Fruit fly (Drosophila melanogaster) Kc167 (cell line): Measurements from ENCODE around the gene CG3176.
"Not testable (repeated sequence)": the region's sequence is repeated elsewhere in the genome, so short reads cannot be mapped to it uniquely, and the experiment has no call there.

Experiments
- Myc ChIP-seq: fragments of >200 bp; optimal IDR thresholded peaks from 2 replicates; lab custom pipeline; 2017; ENCODE audit warnings: missing external identifiers
- Sin3A ChIP-seq: fragments of >200 bp; optimal IDR thresholded peaks from 2 replicates; lab custom pipeline; 2018; ENCODE audit warnings: missing external identifiers
- h ChIP-seq: fragments of >200 bp; optimal IDR thresholded peaks from 3 replicates; lab custom pipeline; 2018; ENCODE audit warnings: missing external identifiers
- insv ChIP-seq: fragments of >200 bp; optimal IDR thresholded peaks from 3 replicates; lab custom pipeline; 2018; ENCODE audit warnings: missing external identifiers
- psq ChIP-seq: fragments of >200 bp; optimal IDR thresholded peaks from 2 replicates; lab custom pipeline; 2017; ENCODE audit warnings: missing external identifiers
- ttk ChIP-seq: sonication (Bioruptor generic); optimal IDR thresholded peaks from 2 replicates; lab custom pipeline; 2017; ENCODE audit warnings: missing external identifiers

The CG3176 gene

DNA sequence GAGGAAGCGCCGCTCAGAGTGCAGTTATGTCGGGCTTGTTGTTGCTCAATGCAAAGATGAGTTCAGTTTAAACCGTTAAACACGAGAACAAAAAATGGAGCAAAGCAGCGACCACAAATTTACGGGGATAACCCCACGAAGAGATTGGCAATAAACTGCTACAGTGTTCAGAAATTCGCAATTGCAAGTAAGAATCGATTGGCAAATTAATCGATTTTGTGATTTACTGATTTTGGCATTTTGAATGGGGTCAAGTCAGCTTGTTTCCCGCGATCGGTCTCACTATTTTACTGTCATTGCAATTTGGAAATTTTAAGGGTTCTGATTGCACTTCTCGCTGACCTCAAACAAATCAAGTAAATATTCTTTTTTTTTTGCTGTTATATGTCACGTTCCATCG, at the start of gene CG3176:
TSS of gene CG3176 (plus strand) at position 221 of the 400 bp plus-strand sequence.
- not testable (repeated sequence) for TF ChIP-seq ttk, psq, Myc (lab: Kevin White, UChicago)

DNA sequence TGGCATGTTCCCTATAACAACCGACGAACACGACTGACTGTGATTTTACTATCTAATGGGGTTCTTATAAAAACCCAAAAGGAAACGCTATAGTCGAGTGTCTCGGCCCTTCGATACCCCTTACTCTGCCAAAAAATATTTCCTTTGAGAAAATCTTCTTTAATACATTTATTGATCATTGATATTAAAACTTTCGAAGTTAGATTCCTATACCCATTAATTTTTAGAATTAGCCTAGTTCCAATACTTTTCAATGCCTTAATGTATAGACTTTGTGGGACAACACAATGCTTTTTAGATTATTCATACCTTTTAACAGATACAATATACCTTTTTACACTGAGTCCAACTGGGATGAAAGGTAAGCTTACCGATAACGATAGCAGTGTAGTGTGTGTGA, 44.3 kb upstream of the CG3176 start, which contains the start of gene Pgcl:
TSS of gene Pgcl (minus strand) at position 45 of the 400 bp plus-strand sequence.
- TF ChIP-seq ttk (lab: Kevin White, UChicago), result no peak
- TF ChIP-seq psq (lab: Kevin White, UChicago), result no peak
- no peak for TF ChIP-seq insv (lab: Kevin White, UChicago)
- TF ChIP-seq h (lab: Kevin White, UChicago), result no peak
- TF ChIP-seq Sin3A (lab: Kevin White, UChicago), result no peak
- TF ChIP-seq Myc (lab: Kevin White, UChicago), result no peak

DNA sequence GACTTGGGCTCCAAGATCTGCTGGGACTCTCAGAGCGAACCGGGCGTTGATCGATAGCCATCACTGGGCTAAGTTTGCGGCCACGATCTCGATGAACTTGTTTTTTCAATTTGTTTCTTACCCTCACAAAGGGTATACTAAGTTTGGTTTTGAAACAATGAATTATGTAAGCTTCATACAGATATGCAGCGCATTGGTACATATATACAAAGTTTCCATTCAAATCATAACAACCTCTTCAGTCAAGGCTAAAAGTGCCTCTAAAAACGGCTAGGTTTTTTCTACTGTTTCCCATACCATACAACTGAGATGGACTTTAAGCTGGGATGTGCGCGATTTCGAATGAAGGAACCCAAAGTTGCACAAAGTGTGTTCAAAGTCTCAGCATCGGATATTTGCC, 40.4 kb upstream of the CG3176 start:
- TF ChIP-seq insv (lab: Kevin White, UChicago) (no peak), psq (lab: Kevin White, UChicago) (no peak), Myc (lab: Kevin White, UChicago) (no peak), ttk (lab: Kevin White, UChicago) (no peak), Sin3A (lab: Kevin White, UChicago) (no peak), h (lab: Kevin White, UChicago) (no peak)

- TF ChIP-seq h (lab: Kevin White, UChicago) (no peak), Sin3A (lab: Kevin White, UChicago) (no peak), psq (lab: Kevin White, UChicago) (no peak), ttk (lab: Kevin White, UChicago) (no peak), insv (lab: Kevin White, UChicago) (no peak), Myc (lab: Kevin White, UChicago) (no peak)
Measured at dm6 chrX:443981-444550, 37.6 kb upstream of the CG3176 start.

dm6 chrX:446002-446401, 35.7 kb upstream of the CG3176 start:
- TF ChIP-seq h (lab: Kevin White, UChicago) (no peak), ttk (lab: Kevin White, UChicago) (no peak), Sin3A (lab: Kevin White, UChicago) (no peak), insv (lab: Kevin White, UChicago) (no peak), psq (lab: Kevin White, UChicago) (no peak), Myc (lab: Kevin White, UChicago) (no peak)

DNA sequence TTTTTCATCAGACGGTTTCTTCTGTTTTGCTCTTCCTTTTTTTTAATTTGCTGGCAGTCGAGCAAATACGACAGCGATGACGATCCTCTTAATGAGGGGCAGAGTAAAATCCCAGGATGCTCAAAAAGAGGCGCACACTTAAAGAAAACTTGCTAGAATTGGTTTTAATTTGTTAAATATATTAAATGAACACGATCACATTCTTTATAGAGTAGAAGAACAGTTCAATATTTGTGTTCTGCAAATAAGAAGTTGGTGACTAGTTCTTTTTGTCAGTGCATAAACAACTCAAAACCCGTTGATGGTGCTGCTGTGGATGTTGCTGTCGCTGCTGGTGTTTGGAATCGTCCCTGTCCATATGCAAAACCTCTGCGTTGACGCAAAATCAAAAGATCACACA, 33.4 kb upstream of the CG3176 start:
- no peak for TF ChIP-seq psq (lab: Kevin White, UChicago)
- TF ChIP-seq Myc (lab: Kevin White, UChicago), result no peak
- no peak for TF ChIP-seq insv (lab: Kevin White, UChicago)
- no peak for TF ChIP-seq ttk (lab: Kevin White, UChicago)
- no peak for TF ChIP-seq h (lab: Kevin White, UChicago)
- no peak for TF ChIP-seq Sin3A (lab: Kevin White, UChicago)

dm6 chrX:448978-449377, 32.7 kb upstream of the CG3176 start:
- no peak for TF ChIP-seq ttk (lab: Kevin White, UChicago)
- no peak for TF ChIP-seq insv (lab: Kevin White, UChicago)
- TF ChIP-seq h (lab: Kevin White, UChicago), result no peak
- no peak for TF ChIP-seq Myc (lab: Kevin White, UChicago)
- TF ChIP-seq psq (lab: Kevin White, UChicago), result no peak
- no peak for TF ChIP-seq Sin3A (lab: Kevin White, UChicago)

DNA sequence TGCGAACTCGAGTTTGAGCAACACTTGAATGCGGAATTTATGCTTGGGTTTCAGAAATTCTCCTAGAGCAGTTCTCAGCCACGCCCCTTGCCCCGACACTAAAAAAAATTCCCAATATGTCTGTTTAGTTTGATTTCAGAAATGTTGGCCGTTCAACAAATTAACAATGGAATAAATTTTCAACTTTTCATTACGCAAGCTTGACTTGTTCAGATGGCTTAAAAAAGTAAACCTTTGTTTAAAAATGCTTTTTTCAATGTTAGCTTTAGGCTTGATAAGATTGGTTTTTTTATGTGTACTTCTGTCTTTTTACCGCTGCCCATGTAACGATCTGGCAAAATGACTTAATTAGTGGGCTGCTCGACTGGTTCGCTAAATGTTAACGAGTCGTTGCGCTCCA, 28.9 kb upstream of the CG3176 start:
- no peak for TF ChIP-seq h (lab: Kevin White, UChicago)
- TF ChIP-seq Sin3A (lab: Kevin White, UChicago), result no peak
- no peak for TF ChIP-seq Myc (lab: Kevin White, UChicago)
- TF ChIP-seq insv (lab: Kevin White, UChicago), result no peak
- TF ChIP-seq psq (lab: Kevin White, UChicago), result no peak
- TF ChIP-seq ttk (lab: Kevin White, UChicago), result no peak

DNA sequence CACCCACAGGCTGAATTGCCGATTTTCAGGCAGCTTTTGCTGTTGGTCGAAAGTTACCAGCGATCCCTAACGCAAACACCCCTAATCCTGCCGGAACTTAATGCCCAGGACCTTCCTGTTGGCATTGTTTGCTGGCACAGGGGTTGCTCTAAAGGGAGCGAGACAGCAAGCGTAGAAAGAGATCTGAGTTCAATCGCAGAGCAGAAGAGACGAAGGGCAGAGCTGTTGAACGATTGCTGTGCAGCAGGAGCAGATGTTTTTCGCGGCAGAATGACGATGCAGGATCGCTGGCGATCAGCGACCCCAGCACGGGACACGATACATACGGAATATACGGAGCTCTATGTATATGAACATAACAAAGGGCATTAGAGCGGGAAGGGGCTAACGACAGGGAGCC, 24.7 kb upstream of the CG3176 start:
- no peak for TF ChIP-seq Myc (lab: Kevin White, UChicago)
- no peak for TF ChIP-seq Sin3A (lab: Kevin White, UChicago)
- TF ChIP-seq psq (lab: Kevin White, UChicago), result no peak
- TF ChIP-seq h (lab: Kevin White, UChicago), result no peak
- no peak for TF ChIP-seq insv (lab: Kevin White, UChicago)

- TF ChIP-seq Myc (lab: Kevin White, UChicago), result no peak
- TF ChIP-seq insv (lab: Kevin White, UChicago), result no peak
- TF ChIP-seq psq (lab: Kevin White, UChicago), result no peak
- TF ChIP-seq h (lab: Kevin White, UChicago), result no peak
- no peak for TF ChIP-seq ttk (lab: Kevin White, UChicago)
- no peak for TF ChIP-seq Sin3A (lab: Kevin White, UChicago)
Measured at dm6 chrX:457803-458202, 23.9 kb upstream of the CG3176 start.

DNA sequence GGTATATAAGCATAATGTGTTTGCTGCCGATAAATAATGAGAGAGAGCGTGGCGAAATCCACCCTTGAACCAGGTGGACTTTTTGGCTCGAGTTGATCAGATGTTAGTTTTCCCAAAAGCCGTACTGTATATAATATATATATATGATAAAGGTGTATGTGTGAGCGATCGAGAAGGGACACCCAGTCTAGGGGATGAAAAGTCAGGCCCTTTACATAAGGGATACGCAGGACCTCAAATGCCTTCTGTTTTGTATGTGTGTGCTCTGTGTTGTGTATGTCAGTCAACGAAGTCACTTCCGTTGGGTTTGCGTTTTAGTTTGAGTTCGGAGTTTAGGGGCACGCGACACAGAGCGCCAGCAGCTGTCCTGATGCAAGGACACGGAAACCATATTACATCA, 21.2 kb upstream of the CG3176 start, which contains the start of gene ase:
TSS of gene ase (plus strand) at position 301 of the 400 bp plus-strand sequence.
- TF ChIP-seq Myc (lab: Kevin White, UChicago), result no peak

DNA sequence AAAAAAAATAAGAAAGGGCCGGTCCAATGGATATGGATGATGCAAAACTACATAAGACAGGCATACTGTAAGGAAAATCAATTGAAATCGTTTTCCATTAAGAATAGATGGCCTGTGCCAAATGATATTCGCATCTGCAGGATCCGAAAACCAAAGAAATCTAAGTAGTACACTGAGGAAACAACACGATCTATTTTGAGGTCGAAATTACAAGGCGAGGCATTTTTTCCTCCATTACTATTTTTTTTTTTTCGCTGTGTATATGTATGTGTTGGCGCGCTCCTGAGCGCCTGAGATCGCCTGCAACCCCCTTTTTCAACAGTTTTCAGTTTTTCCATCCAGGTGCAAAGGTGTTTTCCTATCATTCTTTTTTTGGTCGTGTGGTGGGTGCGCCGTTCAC, 17.7 kb upstream of the CG3176 start:
- TF ChIP-seq insv (lab: Kevin White, UChicago) (no peak), ttk (lab: Kevin White, UChicago) (no peak), psq (lab: Kevin White, UChicago) (no peak), h (lab: Kevin White, UChicago) (no peak), Sin3A (lab: Kevin White, UChicago) (no peak), Myc (lab: Kevin White, UChicago) (no peak)
